Fruit fly (Drosophila melanogaster) whole organism, adult: Measurements from ENCODE around the gene CG31848.

Experiments
- CG11617 ChIP-seq: fragments of 200-800 bp; sonication (Bioruptor generic); optimal IDR thresholded peaks from 2 replicates; lab custom pipeline; 2017; ENCODE audit warnings: mild to moderate bottlenecking, missing biosample characterization, missing genetic modification reagents, missing genetic modification characterization
- CG12768 ChIP-seq: fragments of 200-800 bp; sonication (Bioruptor generic); optimal IDR thresholded peaks from 2 replicates; lab custom pipeline; 2017; ENCODE audit warnings: missing biosample characterization, missing genetic modification characterization, mild to moderate bottlenecking, moderate library complexity, missing genetic modification reagents
- CG1620 ChIP-seq: fragments of 200-800 bp; sonication (Bioruptor generic); optimal IDR thresholded peaks from 2 replicates; lab custom pipeline; 2016; ENCODE audit warnings: missing biosample characterization, missing genetic modification characterization
- CG33017 ChIP-seq: fragments of 200-800 bp; sonication (Bioruptor generic); optimal IDR thresholded peaks from 2 replicates; lab custom pipeline; 2018; ENCODE audit warnings: missing biosample characterization, mild to moderate bottlenecking, missing genetic modification characterization, moderate library complexity
- CG7101 ChIP-seq: fragments of 200-800 bp; sonication (Bioruptor generic); optimal IDR thresholded peaks from 2 replicates; lab custom pipeline; 2018; ENCODE audit warnings: missing biosample characterization, mild to moderate bottlenecking, missing genetic modification characterization, moderate library complexity
- Crg-1 ChIP-seq: fragments of 200-800 bp; sonication (Bioruptor generic); optimal IDR thresholded peaks from 2 replicates; lab custom pipeline; 2016; ENCODE audit warnings: missing biosample characterization, missing genetic modification characterization
- Mnt ChIP-seq: fragments of 200-800 bp; sonication (Bioruptor generic); optimal IDR thresholded peaks from 2 replicates; lab custom pipeline; 2016; ENCODE audit warnings: missing biosample characterization, mild to moderate bottlenecking, missing genetic modification characterization
- bab1 ChIP-seq: fragments of 200-800 bp; sonication (Bioruptor generic); optimal IDR thresholded peaks from 3 replicates; lab custom pipeline; 2019; ENCODE audit warnings: missing biosample characterization, mild to moderate bottlenecking, missing genetic modification characterization, moderate library complexity
- cic ChIP-seq: fragments of 200-800 bp; sonication (Bioruptor generic); optimal IDR thresholded peaks from 2 replicates; lab custom pipeline; 2017; ENCODE audit warnings: missing biosample characterization, mild to moderate bottlenecking, missing genetic modification characterization, moderate library complexity
- kay ChIP-seq: fragments of 200-800 bp; sonication (Bioruptor generic); peaks from one replicate; lab custom pipeline; 2016; ENCODE audit warnings: missing biosample characterization, missing genetic modification characterization, borderline replicate concordance
- pad ChIP-seq: fragments of 200-800 bp; sonication (Bioruptor generic); optimal IDR thresholded peaks from 3 replicates; lab custom pipeline; 2017; ENCODE audit warnings: missing biosample characterization, missing genetic modification characterization, mild to moderate bottlenecking, moderate library complexity, missing genetic modification reagents
- tj ChIP-seq: fragments of 200-800 bp; sonication (Bioruptor generic); optimal IDR thresholded peaks from 3 replicates; lab custom pipeline; 2017; ENCODE audit warnings: missing biosample characterization, mild to moderate bottlenecking, missing genetic modification characterization, moderate library complexity

The CG31848 gene

dm6 chr2L:13215640-13216129, 50.0 kb downstream of the CG31848 start:
- TF ChIP-seq cic (GFP tag; lab: Kevin White, UChicago) (peak; percentile 44), CG7101 (tag; lab: Kevin White, UChicago) (peak; percentile 49), bab1 (GFP tag; lab: Kevin White, UChicago) (peak; percentile 41), Mnt (GFP tag; lab: Kevin White, UChicago) (peak; percentile 40), kay (peak; percentile 98), CG12768 (peak; percentile 55), pad (GFP tag; lab: Kevin White, UChicago) (peak; percentile 44), tj (GFP tag; lab: Kevin White, UChicago) (peak; percentile 71), Crg-1 (GFP tag; lab: Kevin White, UChicago) (peak; percentile 30), CG1620 (GFP tag; lab: Kevin White, UChicago) (peak; percentile 61)

DNA sequence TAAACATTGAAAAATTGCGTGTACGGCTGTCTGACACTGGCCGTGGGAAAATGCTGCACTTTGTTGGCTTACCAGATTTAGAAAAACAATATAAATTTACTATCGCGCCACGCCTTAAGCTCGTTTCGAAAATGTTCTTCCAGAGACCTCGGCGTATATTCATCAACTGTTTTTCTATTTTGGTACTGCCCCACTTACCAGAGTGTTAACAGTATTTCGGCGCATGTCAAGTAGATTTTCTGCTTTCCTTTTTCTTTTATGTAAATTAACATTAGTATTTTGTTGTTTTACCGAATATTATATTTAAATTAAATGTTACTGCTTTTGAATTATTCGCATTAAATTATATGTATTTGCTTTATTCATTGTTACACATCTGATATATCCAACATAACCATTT, 50.7 kb downstream of the CG31848 start, which contains the start of gene kek4:
Gene kek4 (minus strand): TSS at position 341 of the 400 bp plus-strand sequence.
- TF ChIP-seq CG11617 (GFP tag; lab: Kevin White, UChicago) (no peak), CG33017 (tag; lab: Kevin White, UChicago) (no peak)
